Fruit fly (Drosophila melanogaster): ENCODE data around the gene CG8032.

The CG8032 gene

dm6 chr3R:8650741-8651140, 13.2 kb upstream of the CG8032 start, which contains the start of the genes Mkk4 and SLIRP2 (continued):
- TF ChIP-seq CG17802 (tag; optimal IDR thresholded peaks at IDR 0.05) (peak; percentile 92), bsh (GFP tag; optimal IDR thresholded peaks at IDR 0.05) (peak; percentile 95 to 99), ATbp (GFP tag; optimal IDR thresholded peaks at IDR 0.05) (peak; percentile 97), CG12071 (GFP tag; optimal IDR thresholded peaks at IDR 0.05) (peak; percentile 97), Fer1 (GFP tag; optimal IDR thresholded peaks at IDR 0.05) (peak; percentile 98), Xrp1 (GFP tag; IDR thresholded peaks at IDR 0.05) (peak; percentile 99), CG14667 (GFP tag; IDR thresholded peaks at IDR 0.05) (peak; percentile 99), dpn (GFP tag; optimal IDR thresholded peaks at IDR 0.05) (peak; percentile 99), CG12219 (GFP tag; optimal IDR thresholded peaks at IDR 0.05) (peak; percentile 98), CG17186 (GFP tag; optimal IDR thresholded peaks at IDR 0.05) (peak; percentile 97), Mad (GFP tag; optimal IDR thresholded peaks at IDR 0.05) (peak; percentile 99), bbx (GFP tag; IDR thresholded peaks at IDR 0.05; ENCODE audit: partially characterized antibody) (peak; percentile 87), Hmr (GFP tag; optimal IDR thresholded peaks at IDR 0.05) (peak; percentile 98), chn (GFP tag; optimal IDR thresholded peaks at IDR 0.05) (peak; percentile 99), CG42726 (GFP tag; IDR thresholded peaks at IDR 0.05; ENCODE audit: partially characterized antibody) (peak; percentile 85), CG7839 (tag; optimal IDR thresholded peaks at IDR 0.05) (peak; percentile 99), zfh1 (GFP tag; IDR thresholded peaks at IDR 0.05) (peak; percentile 99), nom (GFP tag; optimal IDR thresholded peaks at IDR 0.05) (peak; percentile 96), Bteb2 (GFP tag; optimal IDR thresholded peaks at IDR 0.05) (peak; percentile 99), Ets65A (GFP tag) (peak; percentile 100), eyg (GFP tag; optimal IDR thresholded peaks at IDR 0.05) (peak; percentile 98), ewg (GFP tag; optimal IDR thresholded peaks at IDR 0.05) (peak; percentile 98), HLH54F (GFP tag; optimal IDR thresholded peaks at IDR 0.05) (peak; percentile 99), CG2712 (tag; optimal IDR thresholded peaks at IDR 0.05) (peak; percentile 99), CG3838 (GFP tag; optimal IDR thresholded peaks at IDR 0.05) (peak; percentile 98), CG11398 (GFP tag; optimal IDR thresholded peaks at IDR 0.05) (peak; percentile 98), CG16863 (GFP tag; optimal IDR thresholded peaks at IDR 0.05) (peak; percentile 99), CG12299 (tag; optimal IDR thresholded peaks at IDR 0.05) (peak; percentile 98), gro (GFP tag; optimal IDR thresholded peaks at IDR 0.05) (peak; percentile 99), sima (GFP tag; optimal IDR thresholded peaks at IDR 0.05) (peak; percentile 97), dmrt99B (tag; optimal IDR thresholded peaks at IDR 0.05) (peak; percentile 98), CG4424 (GFP tag; optimal IDR thresholded peaks at IDR 0.05) (peak; percentile 99), esg (GFP tag; conservative IDR thresholded peaks at IDR 0.05) (peak; percentile 99), CG6272 (GFP tag; IDR thresholded peaks at IDR 0.05) (peak; percentile 98), CG16813 (GFP tag; IDR thresholded peaks at IDR 0.05; ENCODE audit: partially characterized antibody) (peak; percentile 87), Ptx1 (GFP tag; IDR thresholded peaks at IDR 0.05) (peak; percentile 99), pfk (GFP tag; optimal IDR thresholded peaks at IDR 0.05) (peak; percentile 69), emc (GFP tag; optimal IDR thresholded peaks at IDR 0.05) (peak; percentile 98), tin (GFP tag; optimal IDR thresholded peaks at IDR 0.05) (peak; percentile 99), az2 (GFP tag; optimal IDR thresholded peaks at IDR 0.05) (peak; percentile 99), CG8924 (tag; optimal IDR thresholded peaks at IDR 0.05) (peak; percentile 99), Camta (GFP tag; optimal IDR thresholded peaks at IDR 0.05) (peak; percentile 99), dm (GFP tag; optimal IDR thresholded peaks at IDR 0.05) (peak; percentile 98), CG14441 (GFP tag; IDR thresholded peaks at IDR 0.05) (peak; percentile 99), CG12236 (GFP tag; optimal IDR thresholded peaks at IDR 0.05) (peak; percentile 98), sc (optimal IDR thresholded peaks at IDR 0.05) (no peak), sc (GFP tag; optimal IDR thresholded peaks at IDR 0.05) (peak; percentile 98), fu2 (GFP tag; optimal IDR thresholded peaks at IDR 0.05) (peak; percentile 99), insv (GFP tag; optimal IDR thresholded peaks at IDR 0.05) (peak; percentile 29 to 81), sob (GFP tag; IDR thresholded peaks at IDR 0.05) (peak; percentile 99), zen2 (GFP tag; IDR thresholded peaks at IDR 0.05; ENCODE audit: partially characterized antibody) (peak; percentile 66; the same call in 2 of the 3 replicates)
